Fruit fly (Drosophila melanogaster) whole organism, embryonic: ENCODE measurements around the gene drongo.
A peak's percentile ranks its signal among the peaks of the same experiment; 100 is the strongest.

ENCODE experiments used
- Asciz ChIP-seq: fragments of 200-800 bp; sonication (Bioruptor generic); optimal IDR thresholded peaks from 2 replicates; lab custom pipeline; 2017; ENCODE audit warnings: missing biosample characterization, mild to moderate bottlenecking, missing genetic modification characterization, missing genetic modification reagents
- Blimp-1 ChIP-seq: fragments of 200-800 bp; sonication (Bioruptor generic); optimal IDR thresholded peaks from 3 replicates; lab custom pipeline; 2018; ENCODE audit warnings: missing biosample characterization, missing genetic modification characterization, mild to moderate bottlenecking, moderate library complexity, missing genetic modification reagents
- CG10366 ChIP-seq: fragments of 200-800 bp; sonication (Bioruptor generic); IDR thresholded peaks from 2 replicates; pipeline ENCODE4 v1.3.6; 2022; ENCODE audit warnings: missing biosample characterization, missing genetic modification characterization
- CG10462 ChIP-seq: fragments of 200-800 bp; sonication (Bioruptor generic); optimal IDR thresholded peaks from 2 replicates; lab custom pipeline; 2016; ENCODE audit warnings: missing biosample characterization, missing genetic modification characterization
- CG11247 ChIP-seq: fragments of 200-800 bp; sonication (Bioruptor generic); IDR thresholded peaks from 2 replicates; pipeline ENCODE4 v1.3.6; 2022; ENCODE audit warnings: missing biosample characterization, missing genetic modification characterization
- CG12942 ChIP-seq: fragments of 200-800 bp; sonication (Bioruptor generic); optimal IDR thresholded peaks from 3 replicates; lab custom pipeline; 2016; ENCODE audit warnings: missing biosample characterization, missing genetic modification characterization
- CG14014 ChIP-seq: fragments of 200-800 bp; sonication (Bioruptor generic); IDR thresholded peaks from 2 replicates; pipeline ENCODE4 v1.3.6; 2022; ENCODE audit warnings: missing biosample characterization, missing genetic modification characterization
- CG14667 ChIP-seq: fragments of 200-800 bp; sonication (Bioruptor generic); IDR thresholded peaks from 2 replicates; pipeline ENCODE4 v1.3.6; 2022; ENCODE audit warnings: missing biosample characterization, missing genetic modification characterization
- CG1529 ChIP-seq: fragments of 200-800 bp; sonication (Bioruptor generic); optimal IDR thresholded peaks from 3 replicates; lab custom pipeline; 2018; ENCODE audit warnings: missing biosample characterization, missing genetic modification characterization
- CG17802 ChIP-seq: fragments of 200-800 bp; sonication (Bioruptor generic); optimal IDR thresholded peaks from 2 replicates; lab custom pipeline; 2018; ENCODE audit warnings: missing biosample characterization, mild to moderate bottlenecking, missing genetic modification characterization, moderate library complexity
- CG17829 ChIP-seq: fragments of 200-800 bp; optimal IDR thresholded peaks from 2 replicates; lab custom pipeline; 2019; ENCODE audit warnings: missing biosample characterization, mild to moderate bottlenecking, missing genetic modification characterization, moderate library complexity
- CG2889 ChIP-seq: fragments of 200-800 bp; sonication (Bioruptor generic); IDR thresholded peaks from 3 replicates; pipeline ENCODE4 v1.3.6; 2022; ENCODE audit warnings: missing biosample characterization, missing genetic modification characterization
- CG30431 ChIP-seq: fragments of 200-800 bp; sonication (Bioruptor generic); optimal IDR thresholded peaks from 2 replicates; lab custom pipeline; 2017; ENCODE audit warnings: missing biosample characterization, missing genetic modification characterization
- CG31365 ChIP-seq: fragments of 200-800 bp; sonication (Bioruptor generic); optimal IDR thresholded peaks from 2 replicates; lab custom pipeline; 2018; ENCODE audit warnings: missing biosample characterization, mild to moderate bottlenecking, missing genetic modification characterization
- CG3726 ChIP-seq: fragments of 200-800 bp; sonication (Bioruptor generic); IDR thresholded peaks from 3 replicates; pipeline ENCODE4, ENCODE4 v1.3.6; 2022; ENCODE audit warnings: missing biosample characterization, missing genetic modification characterization
- CG3847 ChIP-seq: fragments of 200-800 bp; sonication (Bioruptor generic); IDR thresholded peaks from 2 replicates; pipeline ENCODE4 v1.3.6; 2022; ENCODE audit warnings: missing biosample characterization, missing genetic modification characterization
- CG4404 ChIP-seq: fragments of 200-800 bp; sonication (Bioruptor generic); IDR thresholded peaks from 2 replicates; pipeline ENCODE4 v1.3.6; 2022; ENCODE audit warnings: missing biosample characterization, missing genetic modification characterization
- CG4730 ChIP-seq: fragments of 200-800 bp; sonication (Bioruptor generic); IDR thresholded peaks from 2 replicates; pipeline ENCODE4 v1.3.6; 2022; ENCODE audit warnings: missing biosample characterization, missing genetic modification characterization
- CG6272 ChIP-seq: fragments of 200-800 bp; sonication (Bioruptor generic); IDR thresholded peaks from 2 replicates; pipeline ENCODE4 v1.3.6; 2022; ENCODE audit warnings: missing biosample characterization, missing genetic modification characterization
- CG7987 ChIP-seq: fragments of 200-800 bp; sonication (Bioruptor generic); optimal IDR thresholded peaks from 2 replicates; lab custom pipeline; 2018; ENCODE audit warnings: missing biosample characterization, mild to moderate bottlenecking, missing genetic modification characterization, moderate library complexity
- CG8924 ChIP-seq: fragments of 200-800 bp; optimal IDR thresholded peaks from 3 replicates; lab custom pipeline; 2019; ENCODE audit warnings: missing biosample characterization, mild to moderate bottlenecking, missing genetic modification characterization, moderate library complexity
- CG8944 ChIP-seq: fragments of 200-800 bp; sonication (Bioruptor generic); optimal IDR thresholded peaks from 3 replicates; lab custom pipeline; 2016; ENCODE audit warnings: missing biosample characterization, missing genetic modification characterization
- CG9437 ChIP-seq: fragments of 200-800 bp; sonication (Bioruptor generic); optimal IDR thresholded peaks from 2 replicates; lab custom pipeline; 2018; ENCODE audit warnings: missing biosample characterization, mild to moderate bottlenecking, missing genetic modification characterization
- CG9727 ChIP-seq: fragments of 200-800 bp; sonication (Bioruptor generic); optimal IDR thresholded peaks from 3 replicates; lab custom pipeline; 2017; ENCODE audit warnings: missing biosample characterization, mild to moderate bottlenecking, missing genetic modification characterization
- CG9817 ChIP-seq: fragments of 200-800 bp; sonication (Bioruptor generic); optimal IDR thresholded peaks from 2 replicates; lab custom pipeline; 2018; ENCODE audit warnings: missing biosample characterization, mild to moderate bottlenecking, missing genetic modification characterization, moderate library complexity
- Chrac-16 ChIP-seq: fragments of 200-800 bp; sonication (Bioruptor generic); optimal IDR thresholded peaks from 3 replicates; lab custom pipeline; 2016; ENCODE audit warnings: missing biosample characterization, missing genetic modification characterization
- D19B ChIP-seq: fragments of 200-800 bp; sonication (Bioruptor generic); optimal IDR thresholded peaks from 2 replicates; lab custom pipeline; 2017; ENCODE audit warnings: missing biosample characterization, mild to moderate bottlenecking, missing genetic modification characterization
- Dad ChIP-seq: fragments of 200-800 bp; sonication (Bioruptor generic); optimal IDR thresholded peaks from 3 replicates; lab custom pipeline; 2016; ENCODE audit warnings: missing biosample characterization, missing genetic modification characterization
- Dek ChIP-seq: fragments of 200-800 bp; sonication (Bioruptor generic); optimal IDR thresholded peaks from 3 replicates; lab custom pipeline; 2019; ENCODE audit warnings: missing biosample characterization, mild to moderate bottlenecking, missing genetic modification characterization, moderate library complexity
- Dp ChIP-seq: fragments of 200-800 bp; sonication (Bioruptor generic); optimal IDR thresholded peaks from 2 replicates; lab custom pipeline; 2018; ENCODE audit warnings: missing biosample characterization, mild to moderate bottlenecking, missing genetic modification characterization, moderate library complexity
- Hmx ChIP-seq: fragments of 200-800 bp; sonication (Bioruptor generic); optimal IDR thresholded peaks from 2 replicates; lab custom pipeline; 2016; ENCODE audit warnings: missing biosample characterization, missing genetic modification characterization
- Lhr ChIP-seq: fragments of 200-800 bp; sonication (Bioruptor generic); optimal IDR thresholded peaks from 3 replicates; lab custom pipeline; 2017; ENCODE audit warnings: mild to moderate bottlenecking, missing biosample characterization, missing genetic modification reagents, missing genetic modification characterization
- Lim3 ChIP-seq: fragments of 200-800 bp; sonication (Bioruptor generic); IDR thresholded peaks from 2 replicates; pipeline ENCODE4 v1.3.6; 2022; ENCODE audit warnings: missing biosample characterization, missing genetic modification characterization
- Mad ChIP-seq: fragments of 200-800 bp; sonication (Bioruptor generic); optimal IDR thresholded peaks from 2 replicates; lab custom pipeline; 2016; ENCODE audit warnings: missing biosample characterization, missing genetic modification characterization
- Myb ChIP-seq: fragments of 200-800 bp; sonication (Bioruptor generic); optimal IDR thresholded peaks from 2 replicates; lab custom pipeline; 2016; ENCODE audit warnings: missing biosample characterization, missing genetic modification characterization
- NC2β ChIP-seq: fragments of 200-800 bp; sonication (Bioruptor generic); optimal IDR thresholded peaks from 2 replicates; lab custom pipeline; 2016; ENCODE audit warnings: missing biosample characterization, missing genetic modification characterization
- Poxn ChIP-seq: fragments of 200-800 bp; sonication (Bioruptor generic); IDR thresholded peaks from 2 replicates; pipeline ENCODE4 v1.3.6; 2022; ENCODE audit warnings: missing biosample characterization, missing genetic modification characterization
- bab2 ChIP-seq: fragments of 200-800 bp; sonication (Bioruptor generic); optimal IDR thresholded peaks from 2 replicates; lab custom pipeline; 2016; ENCODE audit warnings: missing biosample characterization, missing genetic modification characterization
- bcd ChIP-seq: fragments of 200-800 bp; sonication (Bioruptor generic); optimal IDR thresholded peaks from 2 replicates; lab custom pipeline; 2017; ENCODE audit warnings: missing biosample characterization, mild to moderate bottlenecking, missing genetic modification characterization
- bowl ChIP-seq: fragments of 200-800 bp; sonication (Bioruptor generic); IDR thresholded peaks from 2 replicates; pipeline ENCODE4 v1.3.6; 2022; ENCODE audit warnings: missing biosample characterization, missing genetic modification characterization
- dmrt11E ChIP-seq: fragments of 200-800 bp; sonication (Bioruptor generic); optimal IDR thresholded peaks from 3 replicates; lab custom pipeline; 2018; ENCODE audit warnings: missing biosample characterization, mild to moderate bottlenecking, missing genetic modification characterization, moderate library complexity
- her ChIP-seq: fragments of 200-800 bp; sonication (Bioruptor generic); optimal IDR thresholded peaks from 2 replicates; lab custom pipeline; 2016; ENCODE audit warnings: missing biosample characterization, missing genetic modification characterization
- jigr1 ChIP-seq: fragments of 200-800 bp; sonication (Bioruptor generic); IDR thresholded peaks from 3 replicates; pipeline ENCODE4 v1.3.6; 2022; ENCODE audit warnings: missing biosample characterization, missing genetic modification characterization
- jing ChIP-seq: fragments of 200-800 bp; sonication (Bioruptor generic); optimal IDR thresholded peaks from 2 replicates; lab custom pipeline; 2018; ENCODE audit warnings: missing biosample characterization, mild to moderate bottlenecking, missing genetic modification characterization
- knrl ChIP-seq: fragments of 200-800 bp; sonication (Bioruptor generic); IDR thresholded peaks from 3 replicates; pipeline ENCODE4 v1.3.6; 2022; ENCODE audit warnings: missing biosample characterization, missing genetic modification characterization; ENCODE audit not compliant: partially characterized antibody
- luna ChIP-seq: fragments of 200-800 bp; sonication (Bioruptor generic); optimal IDR thresholded peaks from 2 replicates; lab custom pipeline; 2016; ENCODE audit warnings: missing biosample characterization, missing genetic modification characterization
- prd ChIP-seq, 3 experiments: fragments of >200 bp in 2 of 3; fragments of 200-800 bp in 1 of 3; sonication (Bioruptor generic) in 1 of 3; optimal IDR thresholded peaks in 2 of 3; IDR thresholded peaks in 1 of 3; 2 replicates in 2 of 3; 3 replicates in 1 of 3; pipeline versions ENCODE4 v1.3.6 to Lab custom; 2017 to 2022; ENCODE audit warnings: missing biosample characterization in 1 of 3, missing genetic modification characterization in 1 of 3
- repo ChIP-seq: fragments of 200-800 bp; sonication (Bioruptor generic); optimal IDR thresholded peaks from 2 replicates; lab custom pipeline; 2016; ENCODE audit warnings: missing biosample characterization, missing genetic modification characterization
- slbo ChIP-seq: fragments of 200-800 bp; sonication (Bioruptor generic); IDR thresholded peaks from 2 replicates; pipeline ENCODE4 v1.3.6; 2022; ENCODE audit warnings: missing biosample characterization, missing genetic modification characterization
- unpg ChIP-seq: fragments of 200-800 bp; sonication (Bioruptor generic); optimal IDR thresholded peaks from 3 replicates; lab custom pipeline; 2018; ENCODE audit warnings: missing biosample characterization, mild to moderate bottlenecking, missing genetic modification characterization, moderate library complexity
- wor ChIP-seq: fragments of 200-800 bp; sonication (Bioruptor generic); IDR thresholded peaks from 2 replicates; pipeline ENCODE4 v1.3.6; 2022; ENCODE audit warnings: missing biosample characterization, missing genetic modification characterization

The drongo gene

dm6 chr2L:850727-851257, at the start of gene drongo:
drongo (minus strand) TSS chr2L:851071.
- no peak for TF ChIP-seq bowl (GFP tag; lab: Robert Waterston, UW)
- TF ChIP-seq CG10366, result no peak
- TF ChIP-seq CG9817 (tag; lab: Kevin White, UChicago), result no peak
- no peak for TF ChIP-seq CG4404 (GFP tag; lab: Robert Waterston, UW)
- TF ChIP-seq Mad, result no peak
- no peak for TF ChIP-seq Blimp-1 (GFP tag; lab: Kevin White, UChicago)
- TF ChIP-seq prd (optimal IDR thresholded peaks at IDR 0.05; lab: Kevin White, UChicago), result no peak
- TF ChIP-seq prd (GFP tag; IDR thresholded peaks at IDR 0.05; lab: Robert Waterston, UW), result 0 out of 3 replicates have a peak, but pooled peaks have one; percentile 15
- peak; percentile 36 for TF ChIP-seq CG7987 (GFP tag; lab: Kevin White, UChicago)
- TF ChIP-seq CG12942, result no peak
- TF ChIP-seq D19B (GFP tag; lab: Kevin White, UChicago), result no peak
- no peak for TF ChIP-seq unpg (GFP tag; lab: Kevin White, UChicago)
- no peak for TF ChIP-seq CG8944 (GFP tag; lab: Kevin White, UChicago)
- TF ChIP-seq Dp (GFP tag; lab: Kevin White, UChicago), result peak; percentile 95
- TF ChIP-seq CG31365 (tag; lab: Kevin White, UChicago), result peak; percentile 6
- TF ChIP-seq dmrt11E, result no peak
- TF ChIP-seq CG9437 (GFP tag; lab: Kevin White, UChicago), result peak; percentile 28
- no peak for TF ChIP-seq Hmx (GFP tag; lab: Kevin White, UChicago)
- no peak for TF ChIP-seq CG30431
- no peak for TF ChIP-seq luna
- no peak for TF ChIP-seq jing
- TF ChIP-seq Chrac-16 (GFP tag; lab: Kevin White, UChicago), result no peak
- no peak for TF ChIP-seq jigr1
- TF ChIP-seq bab2 (GFP tag; lab: Kevin White, UChicago), result peak; percentile 27
- no peak for TF ChIP-seq Dek (tag; lab: Kevin White, UChicago)
- TF ChIP-seq CG3726 (GFP tag; lab: Robert Waterston, UW), result no peak
- peak; percentile 1 for TF ChIP-seq Asciz (GFP tag; lab: Kevin White, UChicago)
- no peak for TF ChIP-seq CG2889
- TF ChIP-seq CG4730 (GFP tag; lab: Robert Waterston, UW), result no peak
- TF ChIP-seq CG3847, result peak; percentile 33; the same call in 1 of the 2 replicates
- no peak for TF ChIP-seq Lim3 (GFP tag; lab: Robert Waterston, UW)
- TF ChIP-seq CG1529 (GFP tag; lab: Kevin White, UChicago), result peak; percentile 16
- peak; percentile 37 for TF ChIP-seq CG8924
- peak; percentile 6 for TF ChIP-seq CG17802 (tag; lab: Kevin White, UChicago)
- peak; percentile 38; the same call in 1 of the 2 replicates for TF ChIP-seq CG14014 (GFP tag; lab: Robert Waterston, UW)
- peak; percentile 87 for TF ChIP-seq Lhr (GFP tag; lab: Kevin White, UChicago)
- TF ChIP-seq her (GFP tag; lab: Kevin White, UChicago), result peak; percentile 67
- peak; percentile 32; the same call in 1 of the 3 replicates for TF ChIP-seq knrl
- TF ChIP-seq CG11247 (GFP tag; lab: Robert Waterston, UW), result peak; percentile 33; the same call in 1 of the 2 replicates
- no peak for TF ChIP-seq CG14667 (GFP tag; lab: Robert Waterston, UW)
- peak; percentile 58 for TF ChIP-seq CG17829 (tag; lab: Kevin White, UChicago)
- TF ChIP-seq bcd, result peak; percentile 7
- peak; percentile 38 for TF ChIP-seq Dad
- TF ChIP-seq Myb (GFP tag; lab: Kevin White, UChicago), result peak; percentile 84
- peak; percentile 53 for TF ChIP-seq NC2β
- no peak; the same call in 1 of the 2 replicates for TF ChIP-seq CG6272 (GFP tag; lab: Robert Waterston, UW)
- TF ChIP-seq repo (GFP tag; lab: Kevin White, UChicago), result no peak
- no peak for TF ChIP-seq CG9727 (GFP tag; lab: Kevin White, UChicago)
- no peak for TF ChIP-seq wor (GFP tag; lab: Robert Waterston, UW)
- TF ChIP-seq CG10462 (GFP tag; lab: Kevin White, UChicago), result no peak
- TF ChIP-seq slbo (GFP tag; lab: Robert Waterston, UW), result peak; percentile 33
- no peak for TF ChIP-seq Poxn (GFP tag; lab: Robert Waterston, UW)
